Fruit fly (Drosophila melanogaster) whole organism, embryonic: Measurements from ENCODE around the gene CG31778.

Experiments used
- ATbp ChIP-seq: fragments of 200-800 bp; sonication (Bioruptor generic); optimal IDR thresholded peaks from 2 replicates; lab custom pipeline; 2017; ENCODE audit warnings: missing biosample characterization, mild to moderate bottlenecking, missing genetic modification characterization, missing genetic modification reagents
- B-H2 ChIP-seq: fragments of 200-800 bp; sonication (Bioruptor generic); optimal IDR thresholded peaks from 2 replicates; lab custom pipeline; 2018; ENCODE audit warnings: missing biosample characterization, mild to moderate bottlenecking, missing genetic modification characterization
- CG10267 ChIP-seq: fragments of 200-800 bp; sonication (Bioruptor generic); optimal IDR thresholded peaks from 2 replicates; lab custom pipeline; 2018; ENCODE audit warnings: missing biosample characterization, mild to moderate bottlenecking, missing genetic modification characterization, moderate library complexity
- CG10366 ChIP-seq: fragments of 200-800 bp; sonication (Bioruptor generic); IDR thresholded peaks from 2 replicates; pipeline ENCODE4 v1.3.6; 2022; ENCODE audit warnings: missing biosample characterization, missing genetic modification characterization
- CG10543 ChIP-seq: fragments of 200-800 bp; sonication (Bioruptor generic); optimal IDR thresholded peaks from 3 replicates; lab custom pipeline; 2017; ENCODE audit warnings: missing biosample characterization, mild to moderate bottlenecking, missing genetic modification characterization, moderate library complexity
- CG11695 ChIP-seq: fragments of 200-800 bp; sonication (Bioruptor generic); IDR thresholded peaks from 3 replicates; pipeline ENCODE4 v1.3.6; 2022; ENCODE audit warnings: missing biosample characterization, missing genetic modification characterization
- CG13123 ChIP-seq: fragments of 200-800 bp; sonication (Bioruptor generic); optimal IDR thresholded peaks from 2 replicates; lab custom pipeline; 2016; ENCODE audit warnings: missing biosample characterization, missing genetic modification characterization
- CG13775 ChIP-seq: fragments of 200-800 bp; sonication (Bioruptor generic); optimal IDR thresholded peaks from 3 replicates; lab custom pipeline; 2017; ENCODE audit warnings: missing biosample characterization, mild to moderate bottlenecking, missing genetic modification characterization
- CG17829 ChIP-seq: fragments of 200-800 bp; optimal IDR thresholded peaks from 2 replicates; lab custom pipeline; 2019; ENCODE audit warnings: missing biosample characterization, mild to moderate bottlenecking, missing genetic modification characterization, moderate library complexity
- CG18262 ChIP-seq: fragments of 200-800 bp; optimal IDR thresholded peaks from 3 replicates; lab custom pipeline; 2019; ENCODE audit warnings: missing biosample characterization, mild to moderate bottlenecking, missing genetic modification characterization, moderate library complexity
- CG18599 ChIP-seq: fragments of 200-800 bp; sonication (Bioruptor generic); optimal IDR thresholded peaks from 3 replicates; lab custom pipeline; 2017; ENCODE audit warnings: missing biosample characterization, missing genetic modification characterization, mild to moderate bottlenecking, moderate library complexity, missing genetic modification reagents
- CG2129 ChIP-seq: fragments of 200-800 bp; sonication (Bioruptor generic); IDR thresholded peaks from 2 replicates; pipeline ENCODE4 v1.3.6; 2022; ENCODE audit warnings: missing biosample characterization, missing genetic modification characterization; ENCODE audit not compliant: partially characterized antibody
- CG3065 ChIP-seq: fragments of 200-800 bp; sonication (Bioruptor generic); optimal IDR thresholded peaks from 2 replicates; lab custom pipeline; 2016; ENCODE audit warnings: missing biosample characterization, missing genetic modification characterization
- CG34224 ChIP-seq: fragments of 200-800 bp; sonication (Bioruptor generic); IDR thresholded peaks from 3 replicates; pipeline ENCODE4 v1.3.6; 2022; ENCODE audit warnings: missing biosample characterization, missing genetic modification characterization; ENCODE audit not compliant: partially characterized antibody
- CG3847 ChIP-seq: fragments of 200-800 bp; sonication (Bioruptor generic); IDR thresholded peaks from 2 replicates; pipeline ENCODE4 v1.3.6; 2022; ENCODE audit warnings: missing biosample characterization, missing genetic modification characterization
- CG4282 ChIP-seq: fragments of 200-800 bp; sonication (Bioruptor generic); optimal IDR thresholded peaks from 2 replicates; lab custom pipeline; 2016; ENCODE audit warnings: missing biosample characterization, missing genetic modification characterization
- CG4328 ChIP-seq: fragments of 200-800 bp; sonication (Bioruptor generic); optimal IDR thresholded peaks from 3 replicates; lab custom pipeline; 2017; ENCODE audit warnings: missing biosample characterization, missing genetic modification reagents, missing genetic modification characterization
- CG9215 ChIP-seq: fragments of 200-800 bp; sonication (Bioruptor generic); IDR thresholded peaks from 2 replicates; pipeline ENCODE4 v1.3.6; 2022; ENCODE audit warnings: missing biosample characterization, missing genetic modification characterization
- D19B ChIP-seq: fragments of 200-800 bp; sonication (Bioruptor generic); optimal IDR thresholded peaks from 2 replicates; lab custom pipeline; 2017; ENCODE audit warnings: missing biosample characterization, mild to moderate bottlenecking, missing genetic modification characterization
- Dip3 ChIP-seq: fragments of 200-800 bp; sonication (Bioruptor generic); optimal IDR thresholded peaks from 3 replicates; lab custom pipeline; 2016; ENCODE audit warnings: missing biosample characterization, missing genetic modification characterization
- Elba2 ChIP-seq: fragments of 200-800 bp; sonication (Bioruptor generic); optimal IDR thresholded peaks from 3 replicates; lab custom pipeline; 2016; ENCODE audit warnings: missing biosample characterization, missing genetic modification characterization
- Gug ChIP-seq: fragments of 200-800 bp; sonication (Bioruptor generic); IDR thresholded peaks from 4 replicates; pipeline ENCODE4 v1.3.6; 2022; ENCODE audit warnings: missing biosample characterization, missing genetic modification characterization
- Hmx ChIP-seq: fragments of 200-800 bp; sonication (Bioruptor generic); optimal IDR thresholded peaks from 2 replicates; lab custom pipeline; 2016; ENCODE audit warnings: missing biosample characterization, missing genetic modification characterization
- Med ChIP-seq: fragments of 200-800 bp; sonication (Bioruptor generic); peaks from one replicate; lab custom pipeline; 2016; ENCODE audit warnings: missing biosample characterization, missing genetic modification characterization, mild to moderate bottlenecking, inconsistent platforms, moderate library complexity
- Ravus ChIP-seq: fragments of 200-800 bp; sonication (Bioruptor generic); IDR thresholded peaks from 2 replicates; pipeline ENCODE4 v1.3.6; 2022; ENCODE audit warnings: missing biosample characterization, missing genetic modification characterization
- Vsx1 ChIP-seq: fragments of 200-800 bp; sonication (Bioruptor generic); optimal IDR thresholded peaks from 2 replicates; lab custom pipeline; 2017; ENCODE audit warnings: missing biosample characterization, mild to moderate bottlenecking, missing genetic modification characterization, missing genetic modification reagents
- abd-A ChIP-seq: fragments of 200-800 bp; sonication (Bioruptor generic); optimal IDR thresholded peaks from 3 replicates; lab custom pipeline; 2019; ENCODE audit warnings: missing biosample characterization, mild to moderate bottlenecking, missing genetic modification characterization, moderate library complexity
- bigmax ChIP-seq: fragments of 200-800 bp; sonication (Bioruptor generic); optimal IDR thresholded peaks from 2 replicates; lab custom pipeline; 2018; ENCODE audit warnings: missing biosample characterization, mild to moderate bottlenecking, missing genetic modification characterization
- bsh ChIP-seq, 2 experiments: fragments of 200-800 bp; sonication (Bioruptor generic); optimal IDR thresholded peaks; 2 replicates each; lab custom pipeline; 2017 to 2018; ENCODE audit warnings: mild to moderate bottlenecking in 2 of 2, missing biosample characterization in 2 of 2, missing genetic modification characterization in 2 of 2, moderate library complexity in 1 of 2
- btn ChIP-seq: fragments of 200-800 bp; sonication (Bioruptor generic); optimal IDR thresholded peaks from 2 replicates; lab custom pipeline; 2016; ENCODE audit warnings: missing biosample characterization, missing genetic modification characterization
- caup ChIP-seq: fragments of 200-800 bp; sonication (Bioruptor generic); optimal IDR thresholded peaks from 3 replicates; lab custom pipeline; 2017; ENCODE audit warnings: missing biosample characterization, mild to moderate bottlenecking, missing genetic modification characterization, moderate library complexity; ENCODE audit not compliant: severe bottlenecking
- emc ChIP-seq: fragments of 200-800 bp; sonication (Bioruptor generic); optimal IDR thresholded peaks from 2 replicates; lab custom pipeline; 2016; ENCODE audit warnings: missing biosample characterization, missing genetic modification characterization
- fd64A ChIP-seq: fragments of 200-800 bp; sonication (Bioruptor generic); optimal IDR thresholded peaks from 3 replicates; lab custom pipeline; 2018; ENCODE audit warnings: missing biosample characterization, mild to moderate bottlenecking, missing genetic modification characterization
- gfzf ChIP-seq: fragments of 200-800 bp; sonication (Bioruptor generic); optimal IDR thresholded peaks from 2 replicates; lab custom pipeline; 2016; ENCODE audit warnings: missing biosample characterization, mild to moderate bottlenecking, missing genetic modification characterization, moderate library complexity
- hkb ChIP-seq, 2 experiments: fragments of 200-800 bp in 1 of 2; fragments of >200 bp in 1 of 2; sonication (Bioruptor generic) in 1 of 2; IDR thresholded peaks in 1 of 2; optimal IDR thresholded peaks in 1 of 2; 2 replicates each; pipeline versions ENCODE4 v1.3.6 to Lab custom; 2017 to 2022; ENCODE audit warnings: missing biosample characterization in 1 of 2, missing genetic modification characterization in 1 of 2
- jigr1 ChIP-seq: fragments of 200-800 bp; sonication (Bioruptor generic); IDR thresholded peaks from 3 replicates; pipeline ENCODE4 v1.3.6; 2022; ENCODE audit warnings: missing biosample characterization, missing genetic modification characterization
- kay ChIP-seq: fragments of 200-800 bp; sonication (Bioruptor generic); optimal IDR thresholded peaks from 2 replicates; lab custom pipeline; 2016; ENCODE audit warnings: missing biosample characterization, missing genetic modification characterization
- lilli ChIP-seq: fragments of 200-800 bp; sonication (Bioruptor generic); optimal IDR thresholded peaks from 3 replicates; lab custom pipeline; 2016; ENCODE audit warnings: missing biosample characterization, missing genetic modification characterization
- lov ChIP-seq, 2 experiments: fragments of 200-800 bp in 1 of 2; fragments of >200 bp in 1 of 2; sonication (Bioruptor generic) in 1 of 2; IDR thresholded peaks in 1 of 2; optimal IDR thresholded peaks in 1 of 2; 2 replicates in 1 of 2; 3 replicates in 1 of 2; pipeline versions ENCODE4 v1.3.6 to Lab custom; 2017 to 2022; ENCODE audit warnings: missing biosample characterization in 1 of 2, missing genetic modification characterization in 1 of 2
- nmo ChIP-seq: fragments of 200-800 bp; sonication (Bioruptor generic); optimal IDR thresholded peaks from 2 replicates; lab custom pipeline; 2018; ENCODE audit warnings: missing biosample characterization, mild to moderate bottlenecking, missing genetic modification characterization, moderate library complexity
- onecut ChIP-seq: fragments of 200-800 bp; sonication (Bioruptor generic); IDR thresholded peaks from 2 replicates; pipeline ENCODE4 v1.3.6; 2022; ENCODE audit warnings: missing biosample characterization, missing genetic modification characterization
- p53 ChIP-seq: fragments of 200-800 bp; sonication (Bioruptor generic); optimal IDR thresholded peaks from 2 replicates; lab custom pipeline; 2016; ENCODE audit warnings: missing biosample characterization, missing genetic modification characterization
- psq ChIP-seq: fragments of 200-800 bp; sonication (Bioruptor generic); optimal IDR thresholded peaks from 2 replicates; lab custom pipeline; 2017; ENCODE audit warnings: missing biosample characterization, missing genetic modification characterization
- repo ChIP-seq: fragments of 200-800 bp; sonication (Bioruptor generic); optimal IDR thresholded peaks from 2 replicates; lab custom pipeline; 2016; ENCODE audit warnings: missing biosample characterization, missing genetic modification characterization
- slbo ChIP-seq: fragments of 200-800 bp; sonication (Bioruptor generic); IDR thresholded peaks from 2 replicates; pipeline ENCODE4 v1.3.6; 2022; ENCODE audit warnings: missing biosample characterization, missing genetic modification characterization
- sna ChIP-seq: fragments of 200-800 bp; sonication (Bioruptor generic); IDR thresholded peaks from 2 replicates; pipeline ENCODE4 v1.3.6; 2022; ENCODE audit warnings: missing biosample characterization, missing genetic modification characterization; ENCODE audit not compliant: partially characterized antibody
- sob ChIP-seq: fragments of 200-800 bp; sonication (Bioruptor generic); IDR thresholded peaks from 2 replicates; pipeline ENCODE4 v1.3.6; 2022; ENCODE audit warnings: missing biosample characterization, missing genetic modification characterization
- tin ChIP-seq: fragments of 200-800 bp; sonication (Bioruptor generic); optimal IDR thresholded peaks from 3 replicates; lab custom pipeline; 2016; ENCODE audit warnings: missing biosample characterization, missing genetic modification characterization
- ttk ChIP-seq: fragments of 200-800 bp; sonication (Bioruptor generic); IDR thresholded peaks from 2 replicates; pipeline ENCODE4 v2.1.2; 2022; ENCODE audit warnings: missing biosample characterization, missing genetic modification characterization

CG31778 gene

dm6 chr2L:3655698-3656105 is 49.6 kb downstream of the CG31778 start (continued):
- TF ChIP-seq lilli (GFP tag; lab: Kevin White, UChicago) (peak; percentile 98), gfzf (peak; percentile 22), CG3065 (GFP tag; lab: Kevin White, UChicago) (peak; percentile 96), ATbp (GFP tag; lab: Kevin White, UChicago) (peak; percentile 99), repo (GFP tag; lab: Kevin White, UChicago) (peak; percentile 97), CG10267 (tag; lab: Kevin White, UChicago) (peak; percentile 96), CG34224 (GFP tag; lab: Robert Waterston, UW) (no peak), fd64A (GFP tag; lab: Kevin White, UChicago) (peak; percentile 98), CG11695 (peak; percentile 99), ttk (peak; percentile 97), btn (GFP tag; lab: Kevin White, UChicago) (peak; percentile 96), hkb (optimal IDR thresholded peaks at IDR 0.05; lab: Kevin White, UChicago) (no peak), hkb (GFP tag; IDR thresholded peaks at IDR 0.05; lab: Robert Waterston, UW) (peak; percentile 99), caup (peak; percentile 98), nmo (GFP tag; lab: Kevin White, UChicago) (peak; percentile 98), CG18599 (peak; percentile 99), bsh (GFP tag; optimal IDR thresholded peaks at IDR 0.05; lab: Kevin White, UChicago) (peak; percentile 97 to 99), D19B (GFP tag; lab: Kevin White, UChicago) (peak; percentile 93), CG10543 (peak; percentile 99), CG13123 (peak; percentile 94), emc (GFP tag; lab: Kevin White, UChicago) (peak; percentile 94), Ravus (GFP tag; lab: Robert Waterston, UW) (peak; percentile 94), sna (GFP tag; lab: Robert Waterston, UW) (no peak), slbo (peak; percentile 98), abd-A (peak; percentile 96), Dip3 (GFP tag; lab: Kevin White, UChicago) (peak; percentile 97), CG13775 (peak; percentile 98), CG2129 (GFP tag; lab: Robert Waterston, UW) (no peak), kay (GFP tag; lab: Kevin White, UChicago) (peak; percentile 95), Vsx1 (GFP tag; lab: Kevin White, UChicago) (peak; percentile 94), psq (GFP tag; lab: Kevin White, UChicago) (peak; percentile 85), tin (GFP tag; lab: Kevin White, UChicago) (peak; percentile 98), CG9215 (GFP tag; lab: Robert Waterston, UW) (peak; percentile 97), sob (GFP tag; lab: Robert Waterston, UW) (peak; percentile 98), jigr1 (GFP tag; lab: Robert Waterston, UW) (peak; percentile 93), CG18262 (peak; percentile 98), Elba2 (peak; percentile 78), bigmax (peak; percentile 77), CG17829 (tag; lab: Kevin White, UChicago) (peak; percentile 99), CG4282 (GFP tag; lab: Kevin White, UChicago) (peak; percentile 95), lov (optimal IDR thresholded peaks at IDR 0.05; lab: Kevin White, UChicago) (no peak), lov (GFP tag; IDR thresholded peaks at IDR 0.05; lab: Robert Waterston, UW) (peak; percentile 98), CG10366 (GFP tag; lab: Robert Waterston, UW) (peak; percentile 98), onecut (GFP tag; lab: Robert Waterston, UW) (peak; percentile 96), Hmx (GFP tag; lab: Kevin White, UChicago) (peak; percentile 95), p53 (GFP tag; lab: Kevin White, UChicago) (peak; percentile 94), CG4328 (GFP tag; lab: Kevin White, UChicago) (peak; percentile 98), Gug (GFP tag; lab: Robert Waterston, UW) (peak; percentile 97), B-H2 (GFP tag; lab: Kevin White, UChicago) (peak; percentile 99), Med (GFP tag; lab: Kevin White, UChicago) (peak; percentile 100), CG3847 (GFP tag; lab: Robert Waterston, UW) (peak; percentile 98)
